Worm (Caenorhabditis elegans): ENCODE data around the gene F25B5.6.

Gene F25B5.6

DNA sequence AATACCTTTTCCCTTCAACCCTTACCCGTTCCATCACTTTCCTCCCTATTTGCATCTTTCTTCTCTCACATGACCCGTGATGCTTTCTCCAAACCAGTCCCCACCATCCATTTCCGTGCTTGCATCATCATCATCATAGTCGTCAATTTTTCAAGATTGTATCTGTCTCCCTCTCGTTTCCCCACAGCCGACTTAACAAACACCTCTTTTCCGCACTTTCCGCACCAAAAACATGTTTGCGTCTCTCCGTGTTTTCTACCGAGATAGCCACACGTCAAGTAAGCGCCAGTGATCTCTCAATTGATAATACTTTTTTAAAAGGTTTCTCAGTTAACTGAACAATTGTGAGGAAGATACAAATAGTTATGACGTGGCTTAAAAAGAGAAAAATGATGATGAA is 10.5 kb downstream of the F25B5.6 start (continued):
- TF ChIP-seq elt-3 (tag; optimal IDR thresholded peaks at IDR 0.05): no peak
- TF ChIP-seq ama-1 (optimal IDR thresholded peaks at IDR 0.05): no peak
- TF ChIP-seq egl-27 (tag; optimal IDR thresholded peaks at IDR 0.05): peak; percentile 88
- TF ChIP-seq unc-39 (tag; optimal IDR thresholded peaks at IDR 0.05): no peak
- no peak for TF ChIP-seq dmd-4 (tag; optimal IDR thresholded peaks at IDR 0.05)
- peak; percentile 98 for TF ChIP-seq nhr-129 (tag; optimal IDR thresholded peaks at IDR 0.05)
- TF ChIP-seq ceh-16 (tag; optimal IDR thresholded peaks at IDR 0.05): peak; percentile 70
- peak; percentile 69 for TF ChIP-seq lin-39 (tag; optimal IDR thresholded peaks at IDR 0.05)
- TF ChIP-seq R02D3.7 (tag; optimal IDR thresholded peaks at IDR 0.05): no peak
- TF ChIP-seq ceh-82 (tag; optimal IDR thresholded peaks at IDR 0.05): no peak
- no peak for TF ChIP-seq nhr-10 (tag; optimal IDR thresholded peaks at IDR 0.05)
- peak; percentile 86 for TF ChIP-seq fos-1 (tag; optimal IDR thresholded peaks at IDR 0.05)
- TF ChIP-seq mdl-1 (tag; optimal IDR thresholded peaks at IDR 0.05): peak in 1 of 2 experiments; percentile 50
- peak; percentile 66 for TF ChIP-seq C34F6.9 (tag; optimal IDR thresholded peaks at IDR 0.05)

DNA sequence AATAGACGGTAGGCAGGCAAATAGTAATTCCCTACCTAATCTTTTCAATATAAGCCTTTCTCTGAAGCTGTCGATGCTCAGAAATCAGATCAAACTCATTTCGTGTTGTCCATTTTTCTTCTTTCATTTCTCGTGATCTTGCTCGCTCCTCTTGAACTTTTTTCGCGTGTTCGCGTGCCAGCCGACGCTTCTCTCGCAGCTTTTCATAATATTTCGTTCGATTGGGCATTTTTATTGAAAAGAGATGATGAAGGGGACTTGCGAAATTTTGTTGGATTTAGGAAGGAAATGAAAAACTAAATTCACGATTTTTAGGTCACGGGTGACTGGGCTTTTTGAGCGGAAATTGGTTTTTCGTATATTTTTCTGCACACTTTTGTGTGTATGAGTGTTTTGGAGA is 11.5 kb downstream of the F25B5.6 start, which contains the start of gene EGAP1.1:
Gene EGAP1.1 (minus strand): TSS at position 229 of the 400 bp plus-strand sequence.
- TF ChIP-seq crh-2 (tag; optimal IDR thresholded peaks at IDR 0.05) (no peak), C34F6.9 (tag; optimal IDR thresholded peaks at IDR 0.05) (peak; percentile 2), peb-1 (tag; optimal IDR thresholded peaks at IDR 0.05) (no peak)

DNA sequence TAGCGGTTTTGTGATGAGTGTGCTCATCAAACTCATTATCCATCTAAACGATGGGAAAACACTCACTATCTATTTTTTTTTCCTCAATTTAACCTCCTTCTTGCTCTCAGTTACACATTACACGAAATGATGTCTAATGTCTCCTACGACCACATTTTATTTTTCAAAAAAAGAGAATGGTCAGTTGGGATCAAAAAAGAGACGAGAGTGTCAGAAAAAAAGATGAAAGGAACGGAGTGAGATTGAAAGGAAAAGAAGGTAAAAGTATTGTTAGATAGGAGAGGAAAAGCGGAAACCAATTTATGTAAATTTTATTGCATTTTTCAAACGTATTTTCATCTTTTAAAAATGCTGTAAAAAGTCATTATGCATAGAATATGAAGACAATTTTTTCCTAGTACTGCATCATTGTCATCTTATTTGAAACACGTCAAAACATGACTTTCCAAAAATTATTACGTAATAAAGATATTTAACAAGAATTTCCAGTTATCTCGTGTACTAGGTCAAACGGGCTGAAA is 14.3 kb downstream of the F25B5.6 start:
- TF ChIP-seq mab-5 (tag; optimal IDR thresholded peaks at IDR 0.05) (no peak), F13H6.1 (tag; optimal IDR thresholded peaks at IDR 0.05) (peak; percentile 24), elt-3 (tag; optimal IDR thresholded peaks at IDR 0.05) (no peak), C34F6.9 (tag; optimal IDR thresholded peaks at IDR 0.05) (peak; percentile 40), lsy-2 (tag; optimal IDR thresholded peaks at IDR 0.05) (peak in 1 of 2 experiments; percentile 9)

DNA sequence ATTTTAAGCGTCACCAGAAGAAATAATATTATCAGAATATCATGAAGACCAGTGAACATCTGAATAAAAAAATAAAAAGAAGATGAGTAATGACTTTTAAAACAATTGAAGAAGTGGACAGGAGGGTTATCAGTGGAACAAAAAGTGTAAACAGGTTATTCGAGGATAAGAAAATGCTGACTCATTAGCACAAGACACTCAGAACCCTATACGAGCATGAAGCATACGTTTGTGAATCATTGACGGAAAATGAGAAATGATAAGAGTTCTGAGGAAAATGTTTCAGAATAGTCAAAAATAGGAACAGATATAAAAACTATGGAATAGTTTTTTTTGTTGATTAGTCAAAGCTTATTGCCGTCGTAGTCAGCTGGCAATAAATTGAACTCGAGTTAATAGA is 15.7 kb downstream of the F25B5.6 start, which contains the start of gene zmp-1:
Gene zmp-1 (minus strand): TSS at position 101 of the 400 bp plus-strand sequence.
- TF ChIP-seq lin-13 (GFP tag; optimal IDR thresholded peaks at IDR 0.05): no peak
- TF ChIP-seq lin-39 (tag; optimal IDR thresholded peaks at IDR 0.05): no peak
- TF ChIP-seq blmp-1 (tag; optimal IDR thresholded peaks at IDR 0.05; ENCODE audit: insufficient read depth): no peak
- TF ChIP-seq nhr-77 (tag; optimal IDR thresholded peaks at IDR 0.05): no peak
- TF ChIP-seq nhr-21 (tag; optimal IDR thresholded peaks at IDR 0.05): no peak
- no peak for TF ChIP-seq skn-1 (tag; optimal IDR thresholded peaks at IDR 0.05)
- no peak for TF ChIP-seq gmeb-1 (tag; optimal IDR thresholded peaks at IDR 0.05)
- no peak for TF ChIP-seq ZK546.5 (tag; optimal IDR thresholded peaks at IDR 0.05)
- TF ChIP-seq lin-11 (tag; optimal IDR thresholded peaks at IDR 0.05): no peak
- no peak for TF ChIP-seq nhr-25 (tag; optimal IDR thresholded peaks at IDR 0.05)
- TF ChIP-seq ceh-16 (tag; optimal IDR thresholded peaks at IDR 0.05): no peak
- TF ChIP-seq peb-1 (tag; optimal IDR thresholded peaks at IDR 0.05): no peak
- no peak for TF ChIP-seq ztf-11 (tag; optimal IDR thresholded peaks at IDR 0.05)
- TF ChIP-seq unc-55 (GFP tag; optimal IDR thresholded peaks at IDR 0.05): no peak
- no peak for TF ChIP-seq unc-39 (tag; optimal IDR thresholded peaks at IDR 0.05)
- TF ChIP-seq mbf-1 (tag; optimal IDR thresholded peaks at IDR 0.05): no peak
- TF ChIP-seq sma-3 (GFP tag; optimal IDR thresholded peaks at IDR 0.05): no peak
- TF ChIP-seq nhr-129 (tag; optimal IDR thresholded peaks at IDR 0.05): no peak
- no peak for TF ChIP-seq elt-3 (tag; optimal IDR thresholded peaks at IDR 0.05)
- no peak for TF ChIP-seq dmd-4 (tag; optimal IDR thresholded peaks at IDR 0.05)

DNA sequence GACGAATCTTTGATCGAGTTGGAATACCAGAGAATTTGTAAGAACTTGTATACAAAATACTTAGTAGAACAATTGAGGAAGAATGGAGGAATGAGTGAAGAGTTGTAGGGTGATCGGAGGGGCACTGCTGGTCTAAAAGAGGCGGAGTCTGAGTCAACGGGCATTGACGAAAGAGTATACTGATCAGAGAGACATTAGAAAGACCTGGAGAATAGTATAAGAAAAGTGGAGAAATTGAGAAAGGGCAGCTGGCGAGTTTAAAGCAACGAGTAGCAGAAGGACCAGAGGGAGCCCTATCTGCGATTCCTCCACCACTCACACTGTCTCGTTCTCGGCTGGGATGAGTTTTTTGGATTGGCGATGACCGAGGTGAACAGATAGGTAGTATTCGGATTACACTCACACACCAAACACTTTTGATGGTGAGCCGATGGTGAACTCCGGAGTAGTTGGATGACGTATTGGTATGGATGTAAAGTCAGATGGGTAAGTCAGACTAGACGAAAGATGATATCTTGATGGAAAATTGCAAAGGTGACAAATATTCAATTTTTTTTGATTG is 17.0 kb downstream of the F25B5.6 start, which contains the start of gene EGAP1.5:
Gene EGAP1.5 (plus strand): TSS at position 289 of the 562 bp plus-strand sequence.
- TF ChIP-seq nhr-23 (tag; optimal IDR thresholded peaks at IDR 0.05): no peak
- TF ChIP-seq ztf-1 (GFP tag; conservative IDR thresholded peaks at IDR 0.05): no peak
- no peak for TF ChIP-seq ceh-16 (tag; optimal IDR thresholded peaks at IDR 0.05)
- peak; percentile 31 for TF ChIP-seq nhr-129 (tag; optimal IDR thresholded peaks at IDR 0.05)
- peak; percentile 32 for TF ChIP-seq F13H6.1 (tag; optimal IDR thresholded peaks at IDR 0.05)

Measured in whole organism, L2 larva.